Worm (Caenorhabditis elegans): Measurements from ENCODE around the gene ark-1.
A peak's percentile ranks its signal among the peaks of the same experiment; 100 is the strongest.
"Not testable (repeated sequence)": the region's sequence is repeated elsewhere in the genome, so short reads cannot be mapped to it uniquely, and the experiment has no call there.

The ark-1 gene

ce11 chrIV:12640875-12641860 is 10.3 kb upstream of the ark-1 start:
- TF ChIP-seq nhr-23 (tag; optimal IDR thresholded peaks at IDR 0.05) (peak; percentile 14), aly-2 (tag; optimal IDR thresholded peaks at IDR 0.05) (no peak), unc-62 (GFP tag; optimal IDR thresholded peaks at IDR 0.05) (no peak), snpc-4 (tag; optimal IDR thresholded peaks at IDR 0.05) (no peak)

- TF ChIP-seq fkh-10 (GFP tag; optimal IDR thresholded peaks at IDR 0.05) (no peak), elt-2 (tag; optimal IDR thresholded peaks at IDR 0.05) (no peak), daf-12 (tag; optimal IDR thresholded peaks at IDR 0.05) (no peak), mdl-1 (tag; optimal IDR thresholded peaks at IDR 0.05) (no peak), ztf-11 (tag; optimal IDR thresholded peaks at IDR 0.05) (no peak), sea-2 (GFP tag; optimal IDR thresholded peaks at IDR 0.05) (no peak), nhr-11 (tag; optimal IDR thresholded peaks at IDR 0.05) (no peak), tbx-2 (tag; optimal IDR thresholded peaks at IDR 0.05) (no peak), nfya-1 (tag; optimal IDR thresholded peaks at IDR 0.05; ENCODE audit: insufficient read depth) (no peak), nhr-76 (tag; optimal IDR thresholded peaks at IDR 0.05) (no peak), R02D3.7 (tag; optimal IDR thresholded peaks at IDR 0.05) (no peak), ZK546.5 (tag; optimal IDR thresholded peaks at IDR 0.05) (no peak), pha-4 (tag; optimal IDR thresholded peaks at IDR 0.05) (no peak), egl-27 (tag; optimal IDR thresholded peaks at IDR 0.05) (no peak), ceh-16 (tag; optimal IDR thresholded peaks at IDR 0.05) (no peak)
Measured at ce11 chrIV:12640137-12640536, 9.3 kb upstream of the ark-1 start, which contains the start of gene vha-7. TSS of gene vha-7 (plus strand) at chrIV:12640462.

DNA sequence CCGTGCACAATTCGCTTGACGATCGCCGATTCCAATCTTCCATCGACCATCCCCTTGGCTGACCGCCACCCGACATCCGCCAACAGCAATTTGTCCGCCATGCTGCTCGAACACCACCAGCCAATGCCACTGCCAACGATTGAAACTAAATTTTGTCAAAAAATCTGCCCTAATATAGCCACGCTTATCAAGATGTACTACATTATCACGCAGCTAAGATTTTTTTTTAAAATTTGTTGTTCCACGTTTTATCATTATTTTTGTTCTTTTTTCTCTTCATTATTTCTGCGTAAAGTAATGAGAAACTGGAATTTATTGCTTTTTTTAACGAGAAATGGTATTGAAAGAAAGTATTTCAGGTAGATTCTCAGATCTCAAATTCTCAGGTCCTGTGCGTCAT is 8.5 kb upstream of the ark-1 start, which contains the start of gene C26H9A.3:
Gene C26H9A.3, minus strand, starts transcription at position 101 of the 400 bp plus-strand sequence.
- TF ChIP-seq nhr-23 (tag; optimal IDR thresholded peaks at IDR 0.05); ceh-28 (tag; optimal IDR thresholded peaks at IDR 0.05); nfya-1 (tag; optimal IDR thresholded peaks at IDR 0.05; ENCODE audit: insufficient read depth): not testable (repeated sequence)

DNA sequence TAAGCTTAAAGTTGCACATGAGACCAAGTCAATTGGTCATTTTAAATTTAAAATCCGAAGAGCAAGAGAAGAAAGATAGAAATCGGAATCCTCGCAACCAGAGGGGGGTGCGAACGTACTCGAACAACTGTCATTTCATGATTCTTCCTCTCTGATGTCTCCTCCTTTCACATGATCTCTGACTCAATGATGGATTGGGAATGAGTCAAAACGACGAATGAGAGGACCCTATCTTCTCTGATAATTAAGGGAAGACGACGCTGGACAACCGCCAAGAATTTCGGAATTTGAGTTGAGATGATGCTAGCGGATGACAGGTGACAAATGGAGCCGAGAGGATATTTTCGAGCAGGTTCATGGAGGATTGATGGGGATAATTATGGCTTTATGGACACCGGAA is 6.5 kb upstream of the ark-1 start:
- no peak for TF ChIP-seq egl-27 (tag; optimal IDR thresholded peaks at IDR 0.05)
- TF ChIP-seq fos-1 (tag; optimal IDR thresholded peaks at IDR 0.05), result no peak
- no peak for TF ChIP-seq nhr-77 (tag; optimal IDR thresholded peaks at IDR 0.05)
- TF ChIP-seq elt-2 (tag; optimal IDR thresholded peaks at IDR 0.05), result no peak
- no peak for TF ChIP-seq ceh-82 (tag; optimal IDR thresholded peaks at IDR 0.05)
- no peak for TF ChIP-seq sea-2 (GFP tag; optimal IDR thresholded peaks at IDR 0.05)
- TF ChIP-seq nfya-1 (tag; optimal IDR thresholded peaks at IDR 0.05; ENCODE audit: insufficient read depth), result peak; percentile 41
- no peak for TF ChIP-seq aly-2 (tag; optimal IDR thresholded peaks at IDR 0.05)
- no peak for TF ChIP-seq elt-3 (tag; optimal IDR thresholded peaks at IDR 0.05)
- TF ChIP-seq nhr-67 (tag; optimal IDR thresholded peaks at IDR 0.05), result no peak
- peak; percentile 75 for TF ChIP-seq egl-5 (tag; optimal IDR thresholded peaks at IDR 0.05)
- no peak for TF ChIP-seq zag-1 (tag; optimal IDR thresholded peaks at IDR 0.05)
- TF ChIP-seq mml-1 (tag; optimal IDR thresholded peaks at IDR 0.05), result no peak
- no peak for TF ChIP-seq daf-12 (tag; optimal IDR thresholded peaks at IDR 0.05)
- no peak for TF ChIP-seq mdl-1 (tag; optimal IDR thresholded peaks at IDR 0.05)
- no peak for TF ChIP-seq fkh-2 (tag; optimal IDR thresholded peaks at IDR 0.05)
- no peak for TF ChIP-seq ztf-11 (tag; optimal IDR thresholded peaks at IDR 0.05)
- TF ChIP-seq ceh-9 (tag; optimal IDR thresholded peaks at IDR 0.05), result no peak
- no peak for TF ChIP-seq nhr-12 (tag; optimal IDR thresholded peaks at IDR 0.05)
- no peak for TF ChIP-seq ZK546.5 (tag; optimal IDR thresholded peaks at IDR 0.05)
- TF ChIP-seq ceh-16 (tag; optimal IDR thresholded peaks at IDR 0.05), result no peak
- peak; percentile 60 for TF ChIP-seq lin-39 (tag; optimal IDR thresholded peaks at IDR 0.05)
- TF ChIP-seq nhr-25 (tag; optimal IDR thresholded peaks at IDR 0.05), result no peak
- no peak for TF ChIP-seq nhr-23 (tag; optimal IDR thresholded peaks at IDR 0.05)
- no peak for TF ChIP-seq ceh-28 (tag; optimal IDR thresholded peaks at IDR 0.05)
- TF ChIP-seq lsy-12 (tag; optimal IDR thresholded peaks at IDR 0.05), result no peak
